Worm (Caenorhabditis elegans) whole organism, L1 larva: ENCODE data around the gene adss-1.

ENCODE experiments used
- ceh-63 ChIP-seq: fragments of 200-800 bp; sonication (Bioruptor generic); optimal IDR thresholded peaks from 2 replicates; lab custom pipeline; 2018; ENCODE audit warnings: mild to moderate bottlenecking, missing genetic modification characterization, missing compliant biosample characterization
- dpl-1 ChIP-seq, 3 experiments: fragments of 150-350 bp in 2 of 3; sonication (generic microtip) in 1 of 3; optimal IDR thresholded peaks; 2 replicates each; lab custom pipeline; 2014 to 2017; ENCODE audit warnings: missing biosample characterization in 3 of 3, missing genetic modification characterization in 3 of 3, missing genetic modification reagents in 3 of 3
- lin-13 ChIP-seq: fragments of 150-350 bp; optimal IDR thresholded peaks from 2 replicates; lab custom pipeline; 2014; ENCODE audit warnings: missing biosample characterization, missing genetic modification reagents, missing genetic modification characterization
- mdl-1 ChIP-seq, 2 experiments: fragments of 150-350 bp; optimal IDR thresholded peaks; 2 replicates each; lab custom pipeline; 2014 to 2017; ENCODE audit warnings: missing biosample characterization in 2 of 2, missing genetic modification characterization in 2 of 2, inconsistent platforms in 1 of 2
- nhr-12 ChIP-seq: sonication (generic microtip); optimal IDR thresholded peaks from 2 replicates; lab custom pipeline; 2017; ENCODE audit warnings: missing biosample characterization, missing genetic modification characterization
- nhr-77 ChIP-seq: fragments of 150-350 bp; optimal IDR thresholded peaks from 2 replicates; lab custom pipeline; 2014; ENCODE audit warnings: missing biosample characterization, missing genetic modification characterization
- nhr-90 ChIP-seq: sonication (generic microtip); optimal IDR thresholded peaks from 2 replicates; lab custom pipeline; 2016; ENCODE audit warnings: mild to moderate bottlenecking, missing genetic modification characterization, missing compliant biosample characterization; ENCODE audit not compliant: poor library complexity
- rnt-1 ChIP-seq: sonication (generic microtip); optimal IDR thresholded peaks from 2 replicates; lab custom pipeline; 2016; ENCODE audit warnings: mild to moderate bottlenecking, missing genetic modification characterization, moderate library complexity, missing compliant biosample characterization
- skn-1 ChIP-seq: fragments of 150-350 bp; optimal IDR thresholded peaks from 2 replicates; lab custom pipeline; 2014; ENCODE audit warnings: missing biosample characterization, missing genetic modification characterization
- sox-4 ChIP-seq: sonication (generic microtip); optimal IDR thresholded peaks from 2 replicates; lab custom pipeline; 2016; ENCODE audit warnings: missing genetic modification characterization, missing compliant biosample characterization
- unc-30 ChIP-seq: sonication (generic microtip); optimal IDR thresholded peaks from 2 replicates; lab custom pipeline; 2017; ENCODE audit warnings: missing biosample characterization, missing genetic modification characterization
- unc-62 ChIP-seq: fragments of 150-350 bp; optimal IDR thresholded peaks from 2 replicates; lab custom pipeline; 2014; ENCODE audit warnings: missing biosample characterization, missing genetic modification reagents, missing genetic modification characterization

- no peak for TF ChIP-seq unc-62
- no peak for TF ChIP-seq nhr-90
- no peak for TF ChIP-seq lin-13
- TF ChIP-seq rnt-1 = no peak
- no peak for TF ChIP-seq sox-4 (tag; lab: Kevin White, UChicago)
- no peak for TF ChIP-seq dpl-1 (GFP tag; optimal IDR thresholded peaks at IDR 0.05; lab: Kevin White, UChicago)
- TF ChIP-seq mdl-1 (tag; optimal IDR thresholded peaks at IDR 0.05; lab: Kevin White, UChicago) = no peak
- TF ChIP-seq ceh-63 (GFP tag; lab: Kevin White, UChicago) = no peak
- TF ChIP-seq unc-30 (tag; lab: Kevin White, UChicago) = peak; percentile 47
- no peak for TF ChIP-seq nhr-12
- no peak for TF ChIP-seq skn-1
- no peak for TF ChIP-seq nhr-77
Measured at ce11 chrV:4775140-4775539, 48.1 kb downstream of the adss-1 start.
